Worm (Caenorhabditis elegans): ENCODE measurements around the gene col-164.

DNA sequence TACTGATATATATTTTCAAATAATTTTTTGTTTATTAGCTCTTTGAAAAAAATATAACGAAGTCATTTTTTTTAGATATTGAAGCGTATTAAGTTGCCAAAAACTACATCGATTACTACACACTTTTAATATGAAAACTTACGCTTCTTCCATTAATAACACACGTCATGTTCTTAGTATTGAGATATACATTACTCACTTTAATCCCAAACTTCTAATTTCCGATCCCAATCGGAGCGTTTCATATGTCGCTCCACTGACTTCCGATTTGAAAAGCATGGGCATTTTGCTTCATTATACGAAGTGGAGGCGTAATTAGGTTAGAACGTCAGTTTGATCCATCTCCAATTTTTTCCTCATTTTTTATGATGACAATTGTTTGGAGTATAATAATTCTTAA, 14.4 kb upstream of the col-164 start:
- TF ChIP-seq flt-1 (GFP tag; IDR thresholded peaks at IDR 0.05) (no peak), T22C8.4 (GFP tag; IDR thresholded peaks at IDR 0.05) (no peak), cog-1 (tag; optimal IDR thresholded peaks at IDR 0.05) (no peak), tab-1 (GFP tag; IDR thresholded peaks at IDR 0.05) (no peak), ref-1 (GFP tag; conservative IDR thresholded peaks at IDR 0.05) (no peak), klf-2 (GFP tag; conservative IDR thresholded peaks at IDR 0.05) (no peak), ztf-29 (GFP tag; IDR thresholded peaks at IDR 0.05) (no peak), ztf-23 (GFP tag; IDR thresholded peaks at IDR 0.05) (no peak), med-1 (GFP tag; optimal IDR thresholded peaks at IDR 0.05; ENCODE audit: insufficient read depth) (no peak)

Data from whole organism, midembryonic.